Worm (Caenorhabditis elegans): ENCODE data around the gene C27H5.6.

DNA sequence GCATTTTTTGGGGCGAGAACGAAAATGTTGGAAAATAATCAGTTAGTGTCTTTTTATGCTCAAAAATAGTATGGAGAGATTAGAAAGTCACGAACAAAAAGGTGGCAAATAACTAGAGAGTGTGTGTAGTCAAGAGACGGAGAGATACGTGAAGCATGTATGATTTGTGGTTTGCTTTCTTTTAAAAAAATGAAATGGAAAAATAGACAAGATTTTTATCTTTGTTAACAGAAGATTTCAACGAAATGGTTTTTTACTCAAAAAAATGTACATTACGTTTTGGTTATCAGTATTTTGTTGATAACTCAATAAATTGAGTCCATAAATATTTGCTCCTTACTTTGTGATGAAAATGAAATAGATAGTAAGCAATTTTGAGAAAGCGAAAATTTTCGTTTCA, 21.2 kb upstream of the C27H5.6 start, which contains the start of gene dhs-7:
- no peak for TF ChIP-seq klf-2 (GFP tag; conservative IDR thresholded peaks at IDR 0.05)
- TF ChIP-seq med-1 (GFP tag; optimal IDR thresholded peaks at IDR 0.05; ENCODE audit: insufficient read depth): no peak
- no peak for TF ChIP-seq ref-1 (GFP tag; conservative IDR thresholded peaks at IDR 0.05)
